6 worm cellular contexts compared by ENCODE assay signal in genomic region chrII:8566806-8567266, ce11.
TF ChIP-seq lines count a peak whose summit lies in the region.

Gene F54C9.3, minus strand, starts transcription at chrII:8566856.

TF ChIP-seq in whole organism, L1 larva, 84 proteins besides CTCF, POLR2A, EP300 and RAD21 (continues in another document):
- no peak for TF ChIP-seq sptf-1 (tag; optimal IDR thresholded peaks at IDR 0.05; lab: Kevin White, UChicago)
- TF ChIP-seq jun-1 (tag; optimal IDR thresholded peaks at IDR 0.05; lab: Kevin White, UChicago): peak; percentile 30
- TF ChIP-seq dsc-1 (tag; optimal IDR thresholded peaks at IDR 0.05; lab: Kevin White, UChicago): no peak
- no peak for TF ChIP-seq nhr-28 (tag; optimal IDR thresholded peaks at IDR 0.05; lab: Kevin White, UChicago)
- peak in 1 of 2 experiments; percentile 54 for TF ChIP-seq lin-35 (GFP tag; optimal IDR thresholded peaks at IDR 0.05; lab: Kevin White, UChicago)
- no peak for TF ChIP-seq swsn-7 (tag; optimal IDR thresholded peaks at IDR 0.05; lab: Kevin White, UChicago)
- TF ChIP-seq blmp-1 (tag; optimal IDR thresholded peaks at IDR 0.05; lab: Kevin White, UChicago): no peak
- TF ChIP-seq ztf-4 (tag; optimal IDR thresholded peaks at IDR 0.05; lab: Kevin White, UChicago): no peak
- no peak for TF ChIP-seq nhr-85 (tag; lab: Kevin White, UChicago)
- TF ChIP-seq C04F5.9 (tag; optimal IDR thresholded peaks at IDR 0.05; lab: Kevin White, UChicago): no peak
- no peak for TF ChIP-seq C34B4.2 (tag; optimal IDR thresholded peaks at IDR 0.05; lab: Kevin White, UChicago)
- TF ChIP-seq ztf-11 (tag; optimal IDR thresholded peaks at IDR 0.05; lab: Kevin White, UChicago): no peak
- TF ChIP-seq nhr-11 (tag; optimal IDR thresholded peaks at IDR 0.05; lab: Kevin White, UChicago): no peak
- TF ChIP-seq aha-1 (tag; optimal IDR thresholded peaks at IDR 0.05; lab: Kevin White, UChicago): no peak
- peak; percentile 57 for TF ChIP-seq pqm-1 (tag; optimal IDR thresholded peaks at IDR 0.05; lab: Kevin White, UChicago)
- no peak for TF ChIP-seq mdl-1 (tag; optimal IDR thresholded peaks at IDR 0.05; lab: Kevin White, UChicago)

TF ChIP-seq in whole organism, L2 larva, 48 proteins besides CTCF, POLR2A, EP300 and RAD21 (continues in another document):
- TF ChIP-seq skn-1 (tag; optimal IDR thresholded peaks at IDR 0.05; lab: Kevin White, UChicago) (no peak), ztf-4 (tag; optimal IDR thresholded peaks at IDR 0.05; lab: Kevin White, UChicago) (no peak), lin-39 (tag; optimal IDR thresholded peaks at IDR 0.05; lab: Kevin White, UChicago) (no peak), nhr-23 (tag; optimal IDR thresholded peaks at IDR 0.05; lab: Kevin White, UChicago) (no peak), egl-27 (tag; optimal IDR thresholded peaks at IDR 0.05; lab: Kevin White, UChicago) (no peak), aly-2 (tag; optimal IDR thresholded peaks at IDR 0.05; lab: Kevin White, UChicago) (no peak), elt-3 (tag; optimal IDR thresholded peaks at IDR 0.05; lab: Kevin White, UChicago) (no peak), F13H6.1 (tag; optimal IDR thresholded peaks at IDR 0.05; lab: Kevin White, UChicago) (peak; percentile 46), snpc-4 (tag; optimal IDR thresholded peaks at IDR 0.05; lab: Kevin White, UChicago) (no peak), crh-2 (tag; optimal IDR thresholded peaks at IDR 0.05; lab: Kevin White, UChicago) (peak; percentile 54), peb-1 (tag; optimal IDR thresholded peaks at IDR 0.05; lab: Kevin White, UChicago) (no peak), zag-1 (tag; optimal IDR thresholded peaks at IDR 0.05; lab: Kevin White, UChicago) (no peak), unc-55 (GFP tag; optimal IDR thresholded peaks at IDR 0.05; lab: Kevin White, UChicago) (no peak), ztf-11 (tag; optimal IDR thresholded peaks at IDR 0.05; lab: Kevin White, UChicago) (no peak), ceh-82 (tag; optimal IDR thresholded peaks at IDR 0.05; lab: Kevin White, UChicago) (no peak), lin-11 (tag; optimal IDR thresholded peaks at IDR 0.05; lab: Kevin White, UChicago) (no peak), mdl-1 (tag; optimal IDR thresholded peaks at IDR 0.05; lab: Kevin White, UChicago) (no peak)

TF ChIP-seq in whole organism, L3 larva, 47 proteins besides CTCF, POLR2A, EP300 and RAD21 (continues in another document):
- peak; percentile 98 for TF ChIP-seq pqm-1 (tag; optimal IDR thresholded peaks at IDR 0.05; lab: Kevin White, UChicago)
- no peak for TF ChIP-seq unc-62 (GFP tag; optimal IDR thresholded peaks at IDR 0.05; lab: Kevin White, UChicago)
- TF ChIP-seq elt-3 (tag; optimal IDR thresholded peaks at IDR 0.05; lab: Kevin White, UChicago): no peak
- TF ChIP-seq lsy-12 (tag; optimal IDR thresholded peaks at IDR 0.05; lab: Kevin White, UChicago): no peak
- no peak for TF ChIP-seq hmg-11 (tag; optimal IDR thresholded peaks at IDR 0.05; lab: Kevin White, UChicago)
- TF ChIP-seq ceh-82 (tag; optimal IDR thresholded peaks at IDR 0.05; lab: Kevin White, UChicago): no peak
- no peak for TF ChIP-seq R02D3.7 (tag; optimal IDR thresholded peaks at IDR 0.05; lab: Kevin White, UChicago)
- TF ChIP-seq snpc-4 (tag; optimal IDR thresholded peaks at IDR 0.05; lab: Kevin White, UChicago): no peak
- no peak for TF ChIP-seq lin-15B (tag; optimal IDR thresholded peaks at IDR 0.05; lab: Kevin White, UChicago)
- TF ChIP-seq ZK546.5 (tag; optimal IDR thresholded peaks at IDR 0.05; lab: Kevin White, UChicago): no peak
- TF ChIP-seq nhr-23 (tag; optimal IDR thresholded peaks at IDR 0.05; lab: Kevin White, UChicago): no peak
- peak; percentile 80 for TF ChIP-seq pha-4 (tag; optimal IDR thresholded peaks at IDR 0.05; lab: Kevin White, UChicago)
- no peak for TF ChIP-seq ceh-16 (tag; optimal IDR thresholded peaks at IDR 0.05; lab: Kevin White, UChicago)
- TF ChIP-seq elt-2 (tag; optimal IDR thresholded peaks at IDR 0.05; lab: Kevin White, UChicago): peak; percentile 95
- TF ChIP-seq ztf-4 (tag; optimal IDR thresholded peaks at IDR 0.05; lab: Kevin White, UChicago): no peak
- TF ChIP-seq zag-1 (tag; optimal IDR thresholded peaks at IDR 0.05; lab: Kevin White, UChicago): no peak
- no peak for TF ChIP-seq nhr-237 (tag; optimal IDR thresholded peaks at IDR 0.05; lab: Kevin White, UChicago)

TF ChIP-seq in whole organism, L4 larva, 104 proteins besides CTCF, POLR2A, EP300 and RAD21 (continues in another document):
- TF ChIP-seq pqm-1 (tag; optimal IDR thresholded peaks at IDR 0.05; lab: Kevin White, UChicago) (peak; percentile 91), jun-1 (tag; optimal IDR thresholded peaks at IDR 0.05; lab: Kevin White, UChicago) (peak; percentile 67), spr-3 (GFP tag; optimal IDR thresholded peaks at IDR 0.05; lab: Kevin White, UChicago) (no peak), tra-1 (GFP tag; IDR thresholded peaks at IDR 0.05; lab: Robert Waterston, UW) (peak; percentile 75; the same call in 1 of the 2 replicates), mdl-1 (tag; optimal IDR thresholded peaks at IDR 0.05; lab: Kevin White, UChicago) (no peak), hlh-11 (tag; optimal IDR thresholded peaks at IDR 0.05; lab: Kevin White, UChicago) (peak; percentile 82), ama-1 (optimal IDR thresholded peaks at IDR 0.05; lab: Kevin White, UChicago) (peak; percentile 25), attf-4 (tag; optimal IDR thresholded peaks at IDR 0.05; lab: Kevin White, UChicago) (no peak), ceh-20 (GFP tag; IDR thresholded peaks at IDR 0.05; lab: Robert Waterston, UW) (peak; percentile 96), lin-1 (GFP tag; IDR thresholded peaks at IDR 0.05; lab: Robert Waterston, UW) (peak; percentile 62), lin-38 (GFP tag; IDR thresholded peaks at IDR 0.05; lab: Robert Waterston, UW) (peak; percentile 16), nhr-237 (tag; optimal IDR thresholded peaks at IDR 0.05; lab: Kevin White, UChicago) (no peak), daf-16 (GFP tag; optimal IDR thresholded peaks at IDR 0.05; lab: Kevin White, UChicago) (peak in 1 of 2 experiments; percentile 14), daf-16 (tag; optimal IDR thresholded peaks at IDR 0.05; lab: Kevin White, UChicago) (peak; percentile 84), lir-3 (tag; optimal IDR thresholded peaks at IDR 0.05; lab: Kevin White, UChicago) (no peak), dmd-6 (GFP tag; IDR thresholded peaks at IDR 0.05; lab: Robert Waterston, UW) (peak; percentile 92), lsy-2 (tag; optimal IDR thresholded peaks at IDR 0.05; lab: Kevin White, UChicago) (peak in 1 of 2 experiments; percentile 35)

TF ChIP-seq in whole organism, late embryonic, 69 proteins besides CTCF, POLR2A, EP300 and RAD21:
- no peak for TF ChIP-seq sdc-2 (tag; optimal IDR thresholded peaks at IDR 0.05; lab: Kevin White, UChicago)
- no peak for TF ChIP-seq unc-3 (GFP tag; conservative IDR thresholded peaks at IDR 0.05; lab: Robert Waterston, UW)
- TF ChIP-seq unc-3 (tag; optimal IDR thresholded peaks at IDR 0.05; lab: Kevin White, UChicago): no peak
- no peak for TF ChIP-seq ceh-14 (tag; optimal IDR thresholded peaks at IDR 0.05; lab: Kevin White, UChicago)
- TF ChIP-seq pros-1 (tag; optimal IDR thresholded peaks at IDR 0.05; lab: Kevin White, UChicago): no peak
- TF ChIP-seq unc-42 (tag; optimal IDR thresholded peaks at IDR 0.05; lab: Kevin White, UChicago): no peak
- TF ChIP-seq elt-2 (tag; optimal IDR thresholded peaks at IDR 0.05; lab: Kevin White, UChicago): peak; percentile 74
- TF ChIP-seq fkh-10 (GFP tag; optimal IDR thresholded peaks at IDR 0.05; lab: Kevin White, UChicago): no peak
- TF ChIP-seq che-1 (tag; optimal IDR thresholded peaks at IDR 0.05; lab: Kevin White, UChicago): no peak
- TF ChIP-seq pha-4 (tag; optimal IDR thresholded peaks at IDR 0.05; lab: Kevin White, UChicago): no peak
- TF ChIP-seq unc-55 (GFP tag; optimal IDR thresholded peaks at IDR 0.05; lab: Kevin White, UChicago): no peak
- TF ChIP-seq elt-4 (tag; optimal IDR thresholded peaks at IDR 0.05; lab: Kevin White, UChicago): no peak
- no peak for TF ChIP-seq dmd-4 (tag; optimal IDR thresholded peaks at IDR 0.05; lab: Kevin White, UChicago; ENCODE audit: borderline replicate concordance)
- TF ChIP-seq dve-1 (tag; optimal IDR thresholded peaks at IDR 0.05; lab: Kevin White, UChicago): peak; percentile 1
- no peak for TF ChIP-seq ets-4 (tag; optimal IDR thresholded peaks at IDR 0.05; lab: Kevin White, UChicago)
- TF ChIP-seq mec-3 (tag; optimal IDR thresholded peaks at IDR 0.05; lab: Kevin White, UChicago; ENCODE audit: borderline replicate concordance): no peak
- no peak for TF ChIP-seq pqm-1 (tag; optimal IDR thresholded peaks at IDR 0.05; lab: Kevin White, UChicago)

TF ChIP-seq in whole organism, young adult, 124 proteins besides CTCF, POLR2A, EP300 and RAD21:
- TF ChIP-seq dox-1 (GFP tag; IDR thresholded peaks at IDR 0.05; lab: Robert Waterston, UW) (0 out of 2 replicates have a peak, but pooled peaks have one; percentile 32), mcd-1 (GFP tag; IDR thresholded peaks at IDR 0.05; lab: Robert Waterston, UW) (0 out of 2 replicates have a peak, but pooled peaks have one; percentile 19), dpl-1 (GFP tag; optimal IDR thresholded peaks at IDR 0.05; lab: Kevin White, UChicago) (no peak), ets-4 (GFP tag; optimal IDR thresholded peaks at IDR 0.05; lab: Kevin White, UChicago) (peak; percentile 7), hmg-1.2 (GFP tag; IDR thresholded peaks at IDR 0.05; lab: Robert Waterston, UW) (peak; percentile 44; the same call in 1 of the 2 replicates), nhr-80 (tag; optimal IDR thresholded peaks at IDR 0.05; lab: Kevin White, UChicago) (peak; percentile 93), unc-62 (GFP tag; optimal IDR thresholded peaks at IDR 0.05; lab: Kevin White, UChicago) (peak; percentile 66), let-607 (tag; optimal IDR thresholded peaks at IDR 0.05; lab: Kevin White, UChicago) (peak in 1 of 2 experiments; percentile 74), atf-7 (tag; optimal IDR thresholded peaks at IDR 0.05; lab: Kevin White, UChicago) (no peak), egl-44 (GFP tag; IDR thresholded peaks at IDR 0.05; lab: Robert Waterston, UW) (no peak), ccch-3 (GFP tag; optimal IDR thresholded peaks at IDR 0.05; lab: Kevin White, UChicago) (no peak), madf-10 (tag; optimal IDR thresholded peaks at IDR 0.05; lab: Kevin White, UChicago) (peak; percentile 12), attf-5 (GFP tag; optimal IDR thresholded peaks at IDR 0.05; lab: Kevin White, UChicago) (peak; percentile 57), madf-6 (GFP tag; IDR thresholded peaks at IDR 0.05; lab: Robert Waterston, UW) (no peak), him-1 (tag; optimal IDR thresholded peaks at IDR 0.05; lab: Kevin White, UChicago) (no peak), cebp-1 (GFP tag; IDR thresholded peaks at IDR 0.05; lab: Robert Waterston, UW) (no peak; the same call in 1 of the 2 replicates), cebp-1 (tag; optimal IDR thresholded peaks at IDR 0.05; lab: Kevin White, UChicago) (peak; percentile 47)
TF ChIP-seq in whole organism, young adult: peak in this region for 10.
